Fruit fly (Drosophila melanogaster) whole organism, embryonic: ENCODE data around the gene Acp63F.

Experiments used
- Ada2b ChIP-seq: fragments of 200-800 bp; sonication (Bioruptor generic); IDR thresholded peaks from 2 replicates; pipeline ENCODE4 v1.3.6; 2022; ENCODE audit warnings: missing biosample characterization, missing genetic modification characterization
- Aef1 ChIP-seq: fragments of 200-800 bp; sonication (Bioruptor generic); IDR thresholded peaks from 3 replicates; pipeline ENCODE4 v1.3.6; 2022; ENCODE audit warnings: missing biosample characterization, missing genetic modification characterization
- Atf6 ChIP-seq: fragments of 200-800 bp; sonication (Bioruptor generic); IDR thresholded peaks from 2 replicates; pipeline ENCODE4 v1.3.6; 2022; ENCODE audit warnings: missing biosample characterization, missing genetic modification characterization
- Blimp-1 ChIP-seq: fragments of 200-800 bp; sonication (Bioruptor generic); optimal IDR thresholded peaks from 3 replicates; lab custom pipeline; 2018; ENCODE audit warnings: missing biosample characterization, missing genetic modification characterization, mild to moderate bottlenecking, moderate library complexity, missing genetic modification reagents
- Bteb2 ChIP-seq: fragments of 200-800 bp; sonication (Bioruptor generic); optimal IDR thresholded peaks from 2 replicates; lab custom pipeline; 2016; ENCODE audit warnings: missing biosample characterization, missing genetic modification characterization
- CG10274 ChIP-seq: fragments of 200-800 bp; sonication (Bioruptor generic); optimal IDR thresholded peaks from 3 replicates; lab custom pipeline; 2017; ENCODE audit warnings: missing biosample characterization, mild to moderate bottlenecking, missing genetic modification characterization
- CG10366 ChIP-seq: fragments of 200-800 bp; sonication (Bioruptor generic); IDR thresholded peaks from 2 replicates; pipeline ENCODE4 v1.3.6; 2022; ENCODE audit warnings: missing biosample characterization, missing genetic modification characterization
- CG10543 ChIP-seq: fragments of 200-800 bp; sonication (Bioruptor generic); optimal IDR thresholded peaks from 3 replicates; lab custom pipeline; 2017; ENCODE audit warnings: missing biosample characterization, mild to moderate bottlenecking, missing genetic modification characterization, moderate library complexity
- CG10565 ChIP-seq: fragments of 200-800 bp; sonication (Bioruptor generic); optimal IDR thresholded peaks from 3 replicates; lab custom pipeline; 2016; ENCODE audit warnings: missing biosample characterization, mild to moderate bottlenecking, missing genetic modification characterization
- CG11696 ChIP-seq: fragments of 200-800 bp; sonication (Bioruptor generic); IDR thresholded peaks from 2 replicates; pipeline ENCODE4 v1.3.6; 2022; ENCODE audit warnings: missing biosample characterization, missing genetic modification characterization
- CG12071 ChIP-seq: fragments of 200-800 bp; sonication (Bioruptor generic); optimal IDR thresholded peaks from 3 replicates; lab custom pipeline; 2018; ENCODE audit warnings: missing biosample characterization, mild to moderate bottlenecking, missing genetic modification characterization
- CG13123 ChIP-seq: fragments of 200-800 bp; sonication (Bioruptor generic); optimal IDR thresholded peaks from 2 replicates; lab custom pipeline; 2016; ENCODE audit warnings: missing biosample characterization, missing genetic modification characterization
- CG13287 ChIP-seq: fragments of 200-800 bp; sonication (Bioruptor generic); IDR thresholded peaks from 2 replicates; pipeline ENCODE4 v1.3.6; 2022; ENCODE audit warnings: missing biosample characterization, missing genetic modification characterization; ENCODE audit not compliant: partially characterized antibody
- CG13894 ChIP-seq: fragments of 200-800 bp; sonication (Bioruptor generic); optimal IDR thresholded peaks from 3 replicates; lab custom pipeline; 2018; ENCODE audit warnings: missing biosample characterization, mild to moderate bottlenecking, missing genetic modification characterization, moderate library complexity
- CG14860 ChIP-seq: fragments of 200-800 bp; sonication (Bioruptor generic); IDR thresholded peaks from 3 replicates; pipeline ENCODE4 v1.3.6; 2022; ENCODE audit warnings: missing biosample characterization, missing genetic modification characterization; ENCODE audit not compliant: partially characterized antibody
- CG2199 ChIP-seq: fragments of 200-800 bp; sonication (Bioruptor generic); IDR thresholded peaks from 3 replicates; pipeline ENCODE4 v1.3.6; 2022; ENCODE audit warnings: missing biosample characterization, missing genetic modification characterization
- CG2202 ChIP-seq: fragments of 200-800 bp; sonication (Bioruptor generic); optimal IDR thresholded peaks from 2 replicates; lab custom pipeline; 2018; ENCODE audit warnings: missing biosample characterization, mild to moderate bottlenecking, missing genetic modification characterization
- CG30431 ChIP-seq: fragments of 200-800 bp; sonication (Bioruptor generic); optimal IDR thresholded peaks from 2 replicates; lab custom pipeline; 2017; ENCODE audit warnings: missing biosample characterization, missing genetic modification characterization
- CG34224 ChIP-seq: fragments of 200-800 bp; sonication (Bioruptor generic); IDR thresholded peaks from 3 replicates; pipeline ENCODE4 v1.3.6; 2022; ENCODE audit warnings: missing biosample characterization, missing genetic modification characterization; ENCODE audit not compliant: partially characterized antibody
- CG4730 ChIP-seq: fragments of 200-800 bp; sonication (Bioruptor generic); IDR thresholded peaks from 2 replicates; pipeline ENCODE4 v1.3.6; 2022; ENCODE audit warnings: missing biosample characterization, missing genetic modification characterization
- CG4854 ChIP-seq: fragments of 200-800 bp; sonication (Bioruptor generic); optimal IDR thresholded peaks from 2 replicates; lab custom pipeline; 2016; ENCODE audit warnings: missing biosample characterization, missing genetic modification characterization, inconsistent platforms
- CG8089 ChIP-seq: fragments of 200-800 bp; sonication (Bioruptor generic); optimal IDR thresholded peaks from 3 replicates; lab custom pipeline; 2016; ENCODE audit warnings: missing biosample characterization, missing genetic modification characterization
- CG8359 ChIP-seq: fragments of 200-800 bp; sonication (Bioruptor generic); optimal IDR thresholded peaks from 2 replicates; lab custom pipeline; 2017; ENCODE audit warnings: missing biosample characterization, mild to moderate bottlenecking, missing genetic modification characterization, borderline replicate concordance
- CG8944 ChIP-seq: fragments of 200-800 bp; sonication (Bioruptor generic); optimal IDR thresholded peaks from 3 replicates; lab custom pipeline; 2016; ENCODE audit warnings: missing biosample characterization, missing genetic modification characterization
- CTCF ChIP-seq: fragments of 200-800 bp; sonication (Bioruptor generic); optimal IDR thresholded peaks from 2 replicates; lab custom pipeline; 2017; ENCODE audit warnings: missing biosample characterization, mild to moderate bottlenecking, missing genetic modification characterization, moderate library complexity
- Deaf1 ChIP-seq: fragments of 200-800 bp; optimal IDR thresholded peaks from 3 replicates; lab custom pipeline; 2019; ENCODE audit warnings: missing biosample characterization, mild to moderate bottlenecking, missing genetic modification characterization, moderate library complexity
- Dip3 ChIP-seq: fragments of 200-800 bp; sonication (Bioruptor generic); optimal IDR thresholded peaks from 3 replicates; lab custom pipeline; 2016; ENCODE audit warnings: missing biosample characterization, missing genetic modification characterization
- Dll ChIP-seq: fragments of 200-800 bp; sonication (Bioruptor generic); IDR thresholded peaks from 4 replicates; pipeline ENCODE4 v1.3.6; 2022; ENCODE audit warnings: missing biosample characterization, missing genetic modification characterization; ENCODE audit not compliant: partially characterized antibody
- Doc3 ChIP-seq: fragments of 200-800 bp; sonication (Bioruptor generic); IDR thresholded peaks from 3 replicates; pipeline ENCODE4 v1.3.6; 2022; ENCODE audit warnings: missing biosample characterization, missing genetic modification characterization; ENCODE audit not compliant: partially characterized antibody
- Hr78 ChIP-seq, 2 experiments: fragments of 200-800 bp in 1 of 2; fragments of >200 bp in 1 of 2; sonication (Bioruptor generic) in 1 of 2; optimal IDR thresholded peaks; 2 replicates each; lab custom pipeline; 2017 to 2019; ENCODE audit warnings: missing biosample characterization in 2 of 2, missing genetic modification characterization in 2 of 2, mild to moderate bottlenecking in 1 of 2, moderate library complexity in 1 of 2
- NC2α ChIP-seq: fragments of 200-800 bp; sonication (Bioruptor generic); optimal IDR thresholded peaks from 2 replicates; lab custom pipeline; 2016; ENCODE audit warnings: missing biosample characterization, missing genetic modification characterization
- Neu2 ChIP-seq: fragments of 200-800 bp; sonication (Bioruptor generic); optimal IDR thresholded peaks from 3 replicates; lab custom pipeline; 2016; ENCODE audit warnings: missing biosample characterization, missing genetic modification characterization, borderline replicate concordance
- Nf-YB ChIP-seq: fragments of 200-800 bp; sonication (Bioruptor generic); optimal IDR thresholded peaks from 3 replicates; lab custom pipeline; 2019; ENCODE audit warnings: missing biosample characterization, mild to moderate bottlenecking, missing genetic modification characterization, moderate library complexity
- Nf-YC ChIP-seq: fragments of 200-800 bp; optimal IDR thresholded peaks from 3 replicates; lab custom pipeline; 2019; ENCODE audit warnings: missing biosample characterization, mild to moderate bottlenecking, missing genetic modification characterization, moderate library complexity
- Sin3A ChIP-seq: fragments of >200 bp; optimal IDR thresholded peaks from 2 replicates; lab custom pipeline; 2018
- Stat92E ChIP-seq, 3 experiments: fragments of >200 bp in 2 of 3; fragments of 200-800 bp in 1 of 3; sonication (Bioruptor generic) in 1 of 3; optimal IDR thresholded peaks; 2 replicates each; lab custom pipeline; 2017 to 2019; ENCODE audit warnings: missing biosample characterization in 3 of 3, missing genetic modification characterization in 3 of 3, mild to moderate bottlenecking in 1 of 3, moderate library complexity in 1 of 3
- ap ChIP-seq: fragments of 200-800 bp; sonication (Bioruptor generic); IDR thresholded peaks from 2 replicates; pipeline ENCODE4 v1.3.6; 2022; ENCODE audit warnings: missing biosample characterization, missing genetic modification characterization
- bab2 ChIP-seq: fragments of 200-800 bp; sonication (Bioruptor generic); optimal IDR thresholded peaks from 2 replicates; lab custom pipeline; 2016; ENCODE audit warnings: missing biosample characterization, missing genetic modification characterization
- exex ChIP-seq: fragments of 200-800 bp; sonication (Bioruptor generic); optimal IDR thresholded peaks from 4 replicates; lab custom pipeline; 2018; ENCODE audit warnings: missing biosample characterization, mild to moderate bottlenecking, missing genetic modification characterization, moderate library complexity
- insv ChIP-seq, 2 experiments: fragments of 200-800 bp; sonication (Bioruptor generic); optimal IDR thresholded peaks; 3 replicates each; lab custom pipeline; 2016 to 2018; ENCODE audit warnings: missing biosample characterization in 2 of 2, missing genetic modification characterization in 2 of 2
- jing ChIP-seq: fragments of 200-800 bp; sonication (Bioruptor generic); optimal IDR thresholded peaks from 2 replicates; lab custom pipeline; 2018; ENCODE audit warnings: missing biosample characterization, mild to moderate bottlenecking, missing genetic modification characterization
- lbe ChIP-seq: fragments of 200-800 bp; sonication (Bioruptor generic); optimal IDR thresholded peaks from 2 replicates; lab custom pipeline; 2016; ENCODE audit warnings: missing biosample characterization, mild to moderate bottlenecking, missing genetic modification characterization
- lmd ChIP-seq: fragments of 200-800 bp; sonication (Bioruptor generic); IDR thresholded peaks from 2 replicates; pipeline ENCODE4 v1.3.6; 2022; ENCODE audit warnings: missing biosample characterization, missing genetic modification characterization
- prd ChIP-seq, 3 experiments: fragments of >200 bp in 2 of 3; fragments of 200-800 bp in 1 of 3; sonication (Bioruptor generic) in 1 of 3; optimal IDR thresholded peaks in 2 of 3; IDR thresholded peaks in 1 of 3; 2 replicates in 2 of 3; 3 replicates in 1 of 3; pipeline versions ENCODE4 v1.3.6 to Lab custom; 2017 to 2022; ENCODE audit warnings: missing biosample characterization in 1 of 3, missing genetic modification characterization in 1 of 3
- ranshi ChIP-seq: fragments of 200-800 bp; sonication (Bioruptor generic); IDR thresholded peaks from 2 replicates; pipeline ENCODE4 v1.3.6; 2022; ENCODE audit warnings: missing biosample characterization, missing genetic modification characterization
- sisA ChIP-seq: fragments of 200-800 bp; sonication (Bioruptor generic); IDR thresholded peaks from 2 replicates; pipeline ENCODE4 v1.3.6; 2022; ENCODE audit warnings: missing biosample characterization, missing genetic modification characterization
- vnd ChIP-seq: fragments of 200-800 bp; sonication (Bioruptor generic); IDR thresholded peaks from 3 replicates; pipeline ENCODE4 v1.3.6; 2022; ENCODE audit warnings: missing biosample characterization, missing genetic modification characterization; ENCODE audit not compliant: partially characterized antibody
- zfh1 ChIP-seq: fragments of 200-800 bp; sonication (Bioruptor generic); IDR thresholded peaks from 3 replicates; pipeline ENCODE4 v1.3.6; 2022; ENCODE audit warnings: missing biosample characterization, missing genetic modification characterization

Acp63F gene

dm6 chr3L:3855194-3855980 lies 39.2 kb upstream of the Acp63F start (continued):
- TF ChIP-seq Atf6: 0 out of 2 replicates have a peak, but pooled peaks have one; percentile 17
- TF ChIP-seq Dip3 (GFP tag; lab: Kevin White, UChicago): no peak
- no peak for TF ChIP-seq vnd (GFP tag; lab: Robert Waterston, UW)
- TF ChIP-seq Neu2 (GFP tag; lab: Kevin White, UChicago): no peak
- no peak for TF ChIP-seq bab2 (GFP tag; lab: Kevin White, UChicago)
- TF ChIP-seq CTCF (GFP tag; lab: Kevin White, UChicago): no peak
- TF ChIP-seq lmd (GFP tag; lab: Robert Waterston, UW): peak; percentile 47; the same call in 1 of the 2 replicates
- no peak for TF ChIP-seq CG4854
- TF ChIP-seq Dll (GFP tag; lab: Robert Waterston, UW): no peak
- no peak for TF ChIP-seq CG34224 (GFP tag; lab: Robert Waterston, UW)
- TF ChIP-seq CG2202 (tag; lab: Kevin White, UChicago): peak; percentile 69
- peak; percentile 62; the same call in 1 of the 3 replicates for TF ChIP-seq zfh1 (GFP tag; lab: Robert Waterston, UW)
- TF ChIP-seq sisA: peak; percentile 53
- TF ChIP-seq Nf-YB (GFP tag; lab: Kevin White, UChicago): peak; percentile 82
- peak; percentile 61 for TF ChIP-seq Blimp-1 (GFP tag; lab: Kevin White, UChicago)
- TF ChIP-seq CG2199 (GFP tag; lab: Robert Waterston, UW): 0 out of 3 replicates have a peak, but pooled peaks have one; percentile 11
- no peak for TF ChIP-seq CG8944 (GFP tag; lab: Kevin White, UChicago)
- TF ChIP-seq CG13123: no peak
- peak; percentile 20; the same call in 1 of the 2 replicates for TF ChIP-seq CG10366 (GFP tag; lab: Robert Waterston, UW)
- TF ChIP-seq lbe (GFP tag; lab: Kevin White, UChicago): no peak
- no peak for TF ChIP-seq Bteb2 (GFP tag; lab: Kevin White, UChicago)
- TF ChIP-seq CG11696 (GFP tag; lab: Robert Waterston, UW): 0 out of 2 replicates have a peak, but pooled peaks have one; percentile 22
- TF ChIP-seq Nf-YC (tag; lab: Kevin White, UChicago): peak; percentile 89
- no peak for TF ChIP-seq NC2α
- no peak for TF ChIP-seq jing (GFP tag; lab: Kevin White, UChicago)
- TF ChIP-seq CG10543 (GFP tag; lab: Kevin White, UChicago): no peak
- no peak for TF ChIP-seq Ada2b (GFP tag; lab: Robert Waterston, UW)
- no peak for TF ChIP-seq Sin3A (lab: Kevin White, UChicago)
- TF ChIP-seq CG4730 (GFP tag; lab: Robert Waterston, UW): no peak
- TF ChIP-seq CG14860 (GFP tag; lab: Robert Waterston, UW): no peak
- peak; percentile 69 for TF ChIP-seq CG13894
- TF ChIP-seq Aef1: no peak
- no peak for TF ChIP-seq prd (optimal IDR thresholded peaks at IDR 0.05; lab: Kevin White, UChicago)
- TF ChIP-seq prd (GFP tag; IDR thresholded peaks at IDR 0.05; lab: Robert Waterston, UW): peak; percentile 83; the same call in 2 of the 3 replicates
- TF ChIP-seq CG13287 (GFP tag; lab: Robert Waterston, UW): no peak
- no peak for TF ChIP-seq CG10565 (GFP tag; lab: Kevin White, UChicago)
- TF ChIP-seq CG8359: no peak
- TF ChIP-seq insv (GFP tag; optimal IDR thresholded peaks at IDR 0.05; lab: Kevin White, UChicago): no peak
- TF ChIP-seq ap (GFP tag; lab: Robert Waterston, UW): 0 out of 2 replicates have a peak, but pooled peaks have one; percentile 4
- no peak for TF ChIP-seq CG10274
- no peak for TF ChIP-seq exex (tag; lab: Kevin White, UChicago)
- no peak for TF ChIP-seq Hr78 (GFP tag; optimal IDR thresholded peaks at IDR 0.05; lab: Kevin White, UChicago)
- TF ChIP-seq Stat92E (GFP tag; optimal IDR thresholded peaks at IDR 0.05; lab: Kevin White, UChicago): peak in 1 of 3 experiments; percentile 11
- no peak for TF ChIP-seq Doc3 (GFP tag; lab: Robert Waterston, UW)
- TF ChIP-seq ranshi (GFP tag; lab: Robert Waterston, UW): peak; percentile 51; the same call in 1 of the 2 replicates
- TF ChIP-seq CG12071 (GFP tag; lab: Kevin White, UChicago): no peak
- no peak for TF ChIP-seq CG8089 (GFP tag; lab: Kevin White, UChicago)
- TF ChIP-seq CG30431 (GFP tag; lab: Kevin White, UChicago): peak; percentile 6
- peak; percentile 67 for TF ChIP-seq Deaf1
